Fruit fly (Drosophila melanogaster): ENCODE results near the gene GstD6.
A peak's percentile ranks its signal among the peaks of the same experiment; 100 is the strongest.

GstD6 gene

dm6 chr3R:12406235-12407196 is 29.6 kb downstream of the GstD6 start, which contains the start of gene CG5167 (continued):
- peak; percentile 39 for TF ChIP-seq CG7839 (tag; optimal IDR thresholded peaks at IDR 0.05)
- TF ChIP-seq nom (GFP tag; optimal IDR thresholded peaks at IDR 0.05), result peak; percentile 95
- TF ChIP-seq CG12104 (GFP tag; optimal IDR thresholded peaks at IDR 0.05), result peak; percentile 36
- no peak for TF ChIP-seq CG33213 (GFP tag; optimal IDR thresholded peaks at IDR 0.05)
- no peak for TF ChIP-seq D (optimal IDR thresholded peaks at IDR 0.05)
- TF ChIP-seq D (GFP tag; optimal IDR thresholded peaks at IDR 0.05), result no peak
- peak; percentile 3 for TF ChIP-seq odd (GFP tag; optimal IDR thresholded peaks at IDR 0.05)
- no peak for TF ChIP-seq NK7.1 (GFP tag; optimal IDR thresholded peaks at IDR 0.05)
- peak; percentile 43 for TF ChIP-seq Max (GFP tag; optimal IDR thresholded peaks at IDR 0.05)
- peak; percentile 44 for TF ChIP-seq CG2120 (GFP tag; optimal IDR thresholded peaks at IDR 0.05)
- TF ChIP-seq stwl (tag; optimal IDR thresholded peaks at IDR 0.05), result peak; percentile 60
- TF ChIP-seq sens (GFP tag), result peak; percentile 89
- TF ChIP-seq Myb (GFP tag; optimal IDR thresholded peaks at IDR 0.05), result peak; percentile 9
- no peak for TF ChIP-seq CG7372 (GFP tag; IDR thresholded peaks at IDR 0.05)
- TF ChIP-seq oc (tag; optimal IDR thresholded peaks at IDR 0.05), result no peak
- no peak for TF ChIP-seq slp2 (GFP tag; optimal IDR thresholded peaks at IDR 0.05)
- TF ChIP-seq mirr (GFP tag; optimal IDR thresholded peaks at IDR 0.05), result peak; percentile 54
- peak; percentile 59 for TF ChIP-seq CG9727 (GFP tag; optimal IDR thresholded peaks at IDR 0.05)
- no peak for TF ChIP-seq Side (GFP tag; optimal IDR thresholded peaks at IDR 0.05)
- TF ChIP-seq zen (tag; optimal IDR thresholded peaks at IDR 0.05), result peak; percentile 57
- TF ChIP-seq E2f2 (GFP tag; IDR thresholded peaks at IDR 0.05), result peak; percentile 50; the same call in 1 of the 2 replicates
- no peak for TF ChIP-seq CG3838 (GFP tag; optimal IDR thresholded peaks at IDR 0.05)
- TF ChIP-seq az2 (GFP tag; optimal IDR thresholded peaks at IDR 0.05), result peak; percentile 37
- peak; percentile 58 for TF ChIP-seq Fer1 (GFP tag; optimal IDR thresholded peaks at IDR 0.05)
- no peak for TF ChIP-seq fu2 (GFP tag; optimal IDR thresholded peaks at IDR 0.05)
- TF ChIP-seq tap (tag; optimal IDR thresholded peaks at IDR 0.05), result peak; percentile 60
- TF ChIP-seq pan (optimal IDR thresholded peaks at IDR 0.05), result no peak
- TF ChIP-seq pan (GFP tag; optimal IDR thresholded peaks at IDR 0.05 in 1 of 2, IDR thresholded peaks at IDR 0.05 in 1 of 2), result no peak
- TF ChIP-seq CG13894 (tag; optimal IDR thresholded peaks at IDR 0.05), result peak; percentile 13
- peak; percentile 51 for TF ChIP-seq D19A (tag; optimal IDR thresholded peaks at IDR 0.05)
- TF ChIP-seq CG6813 (GFP tag; optimal IDR thresholded peaks at IDR 0.05), result no peak
- TF ChIP-seq CrebB (tag; optimal IDR thresholded peaks at IDR 0.05), result peak; percentile 31
- no peak for TF ChIP-seq CG3407 (GFP tag; optimal IDR thresholded peaks at IDR 0.05)
- TF ChIP-seq CG18599 (GFP tag; optimal IDR thresholded peaks at IDR 0.05), result peak; percentile 67
- peak; percentile 54 for TF ChIP-seq CG17328 (GFP tag; IDR thresholded peaks at IDR 0.05)
- TF ChIP-seq phol (tag; optimal IDR thresholded peaks at IDR 0.05), result peak; percentile 48
- 0 out of 3 replicates have a peak, but pooled peaks have one; percentile 8 for TF ChIP-seq CG16813 (GFP tag; IDR thresholded peaks at IDR 0.05; ENCODE audit: partially characterized antibody)
- no peak for TF ChIP-seq CG31224 (GFP tag; IDR thresholded peaks at IDR 0.05)
- no peak for TF ChIP-seq rib (GFP tag; IDR thresholded peaks at IDR 0.05)
- TF ChIP-seq Antp (GFP tag; optimal IDR thresholded peaks at IDR 0.05), result no peak
- TF ChIP-seq CG8290 (GFP tag; optimal IDR thresholded peaks at IDR 0.05), result peak; percentile 61
- peak in 1 of 2 experiments; percentile 29 for TF ChIP-seq CG8290 (tag; optimal IDR thresholded peaks at IDR 0.05)
- peak; percentile 21; the same call in 1 of the 2 replicates for TF ChIP-seq MBD-R2 (GFP tag; IDR thresholded peaks at IDR 0.05)
- peak; percentile 51 for TF ChIP-seq CG15514 (GFP tag; optimal IDR thresholded peaks at IDR 0.05)
- TF ChIP-seq CG30020 (tag; optimal IDR thresholded peaks at IDR 0.05), result peak; percentile 5
- TF ChIP-seq lilli (GFP tag; optimal IDR thresholded peaks at IDR 0.05), result peak; percentile 45
- peak; percentile 45 for TF ChIP-seq Dp (GFP tag; optimal IDR thresholded peaks at IDR 0.05)
- TF ChIP-seq ftz-f1 (GFP tag; optimal IDR thresholded peaks at IDR 0.05), result no peak
- peak; percentile 64 for TF ChIP-seq CG2712 (tag; optimal IDR thresholded peaks at IDR 0.05)
